Fruit fly (Drosophila melanogaster): Measurements from ENCODE around the gene CG17294.

DNA sequence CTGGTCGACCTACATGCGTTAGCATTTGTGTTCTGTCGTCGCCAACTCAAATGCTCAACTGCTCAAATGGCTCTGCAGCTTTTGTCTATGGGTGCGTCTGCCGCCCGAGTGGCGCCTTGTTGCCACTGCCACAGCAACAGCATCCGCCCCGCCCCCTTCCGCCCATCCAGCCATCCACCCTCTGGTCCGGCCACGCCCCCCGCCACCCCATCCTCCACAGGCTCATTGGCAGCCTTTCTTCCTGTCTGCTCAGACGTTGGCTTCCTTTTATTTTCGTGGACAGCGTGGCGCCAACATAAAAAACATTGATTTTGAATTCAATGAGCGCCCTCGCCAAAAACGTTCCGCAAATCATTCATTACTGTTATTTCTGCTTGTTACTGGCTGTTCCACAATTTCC, 43.2 kb upstream of the CG17294 start:
- no peak for TF ChIP-seq fkh (GFP tag; optimal IDR thresholded peaks at IDR 0.05)
- TF ChIP-seq CG6854 (GFP tag; optimal IDR thresholded peaks at IDR 0.05) = no peak
- no peak for TF ChIP-seq CG6792 (GFP tag; optimal IDR thresholded peaks at IDR 0.05)
- no peak for TF ChIP-seq topi (GFP tag; optimal IDR thresholded peaks at IDR 0.05)
- no peak for TF ChIP-seq CG3919 (GFP tag; optimal IDR thresholded peaks at IDR 0.05)
- TF ChIP-seq Sox102F (GFP tag; optimal IDR thresholded peaks at IDR 0.05) = no peak
- TF ChIP-seq Eip93F (GFP tag; optimal IDR thresholded peaks at IDR 0.05) = no peak
- no peak for TF ChIP-seq Blimp-1 (GFP tag; optimal IDR thresholded peaks at IDR 0.05)
- no peak for TF ChIP-seq CG11762 (GFP tag; optimal IDR thresholded peaks at IDR 0.05; ENCODE audit: insufficient read depth)
- TF ChIP-seq Smox (GFP tag; optimal IDR thresholded peaks at IDR 0.05) = no peak
- TF ChIP-seq CG32006 (GFP tag; optimal IDR thresholded peaks at IDR 0.05) = no peak
- no peak for TF ChIP-seq ss (GFP tag; optimal IDR thresholded peaks at IDR 0.05)

Measured in whole organism, prepupa.